Fruit fly (Drosophila melanogaster): ENCODE data around the gene Rpn7.

The Rpn7 gene

dm6 chr3R:22447195-22447873 lies 14.5 kb downstream of the Rpn7 start, which contains the start of gene CG34288 (continued):
- TF ChIP-seq sima (GFP tag; optimal IDR thresholded peaks at IDR 0.05) (no peak), CG33557 (GFP tag; optimal IDR thresholded peaks at IDR 0.05) (no peak), dimm (GFP tag; IDR thresholded peaks at IDR 0.05) (no peak), CG2875 (GFP tag; optimal IDR thresholded peaks at IDR 0.05) (no peak), Sin3A (optimal IDR thresholded peaks at IDR 0.05) (no peak), CG7928 (GFP tag; optimal IDR thresholded peaks at IDR 0.05) (no peak), CG14860 (GFP tag; IDR thresholded peaks at IDR 0.05; ENCODE audit: partially characterized antibody) (no peak), CG7372 (GFP tag; IDR thresholded peaks at IDR 0.05) (no peak), CoRest (tag; optimal IDR thresholded peaks at IDR 0.05) (no peak), CG13624 (GFP tag; optimal IDR thresholded peaks at IDR 0.05) (no peak), mld (GFP tag; IDR thresholded peaks at IDR 0.05; ENCODE audit: partially characterized antibody) (no peak), oc (tag; optimal IDR thresholded peaks at IDR 0.05) (no peak), CG43689 (GFP tag; IDR thresholded peaks at IDR 0.05) (0 out of 2 replicates have a peak, but pooled peaks have one; percentile 14), CG8281 (tag; optimal IDR thresholded peaks at IDR 0.05) (no peak), CG18011 (GFP tag; optimal IDR thresholded peaks at IDR 0.05) (no peak), kni (GFP tag; optimal IDR thresholded peaks at IDR 0.05) (no peak), her (GFP tag; optimal IDR thresholded peaks at IDR 0.05) (peak; percentile 40), ssp (GFP tag; IDR thresholded peaks at IDR 0.05) (no peak), lilli (GFP tag; optimal IDR thresholded peaks at IDR 0.05) (no peak), pzg (GFP tag; optimal IDR thresholded peaks at IDR 0.05) (no peak), ac (GFP tag; optimal IDR thresholded peaks at IDR 0.05) (no peak), CkIIα-i1 (GFP tag; IDR thresholded peaks at IDR 0.05) (peak; percentile 39; the same call in 1 of the 2 replicates), YL-1 (GFP tag; optimal IDR thresholded peaks at IDR 0.05) (no peak), bbx (GFP tag; IDR thresholded peaks at IDR 0.05; ENCODE audit: partially characterized antibody) (peak; percentile 45), CG15011 (GFP tag; optimal IDR thresholded peaks at IDR 0.05) (no peak), tin (GFP tag; optimal IDR thresholded peaks at IDR 0.05) (no peak), CG1647 (GFP tag; optimal IDR thresholded peaks at IDR 0.05) (no peak), sob (GFP tag; IDR thresholded peaks at IDR 0.05) (peak; percentile 73), gfzf (GFP tag; optimal IDR thresholded peaks at IDR 0.05) (no peak), Sry-β (GFP tag; optimal IDR thresholded peaks at IDR 0.05) (no peak), cwo (GFP tag; optimal IDR thresholded peaks at IDR 0.05) (peak; percentile 70), H2.0 (GFP tag; IDR thresholded peaks at IDR 0.05) (peak; percentile 37; the same call in 1 of the 2 replicates), CG3995 (GFP tag; optimal IDR thresholded peaks at IDR 0.05) (no peak), HmgZ (tag; optimal IDR thresholded peaks at IDR 0.05) (peak; percentile 74), fd64A (GFP tag; optimal IDR thresholded peaks at IDR 0.05) (no peak), Hr51 (GFP tag; optimal IDR thresholded peaks at IDR 0.05) (peak in 1 of 2 experiments; percentile 47), sc (optimal IDR thresholded peaks at IDR 0.05) (no peak), sc (GFP tag; optimal IDR thresholded peaks at IDR 0.05) (no peak), row (GFP tag; IDR thresholded peaks at IDR 0.05) (peak; percentile 93), CG12769 (tag; optimal IDR thresholded peaks at IDR 0.05) (peak; percentile 81), tna (GFP tag; IDR thresholded peaks at IDR 0.05; ENCODE audit: partially characterized antibody) (no peak), Hey (tag; optimal IDR thresholded peaks at IDR 0.05) (peak; percentile 11), chn (GFP tag; optimal IDR thresholded peaks at IDR 0.05) (no peak), ato (GFP tag; IDR thresholded peaks at IDR 0.05; ENCODE audit: partially characterized antibody) (no peak), CG30431 (GFP tag; optimal IDR thresholded peaks at IDR 0.05) (no peak), slou (GFP tag; optimal IDR thresholded peaks at IDR 0.05) (no peak), Nf-YC (tag; optimal IDR thresholded peaks at IDR 0.05) (no peak), PHDP (tag; optimal IDR thresholded peaks at IDR 0.05) (no peak), Awh (GFP tag; IDR thresholded peaks at IDR 0.05) (0 out of 2 replicates have a peak, but pooled peaks have one; percentile 32), ken (GFP tag; IDR thresholded peaks at IDR 0.05) (peak; percentile 73)
